Worm (Caenorhabditis elegans): ENCODE data around the gene Y6E2A.10.

The Y6E2A.10 gene

DNA sequence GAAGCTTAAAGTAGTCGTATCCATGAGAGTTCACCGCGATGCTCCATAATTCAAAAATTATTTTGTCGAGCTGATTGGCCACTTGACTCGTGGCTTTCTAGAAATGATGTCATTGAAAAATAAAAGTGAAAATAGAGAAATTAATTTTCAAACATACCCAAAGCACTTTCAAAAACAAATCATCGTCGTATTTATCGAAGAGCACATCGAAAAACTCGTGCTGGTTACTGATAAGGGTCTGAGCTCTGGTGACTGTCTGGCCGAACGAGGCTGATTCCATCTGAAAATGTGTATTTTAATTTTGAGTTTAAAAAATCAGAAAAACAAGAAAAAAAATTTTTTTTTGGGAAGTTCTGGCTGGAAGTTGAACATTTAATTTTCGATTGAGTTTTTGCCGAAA lies 18.0 kb downstream of the Y6E2A.10 start:
- TF ChIP-seq pqm-1 (tag; optimal IDR thresholded peaks at IDR 0.05) (peak; percentile 34), elt-3 (tag; optimal IDR thresholded peaks at IDR 0.05) (no peak), daf-12 (tag; optimal IDR thresholded peaks at IDR 0.05) (no peak), ceh-28 (tag; optimal IDR thresholded peaks at IDR 0.05) (no peak), nhr-25 (tag; optimal IDR thresholded peaks at IDR 0.05) (no peak), unc-39 (tag; optimal IDR thresholded peaks at IDR 0.05) (no peak), nhr-237 (tag; optimal IDR thresholded peaks at IDR 0.05) (no peak), nhr-12 (tag; optimal IDR thresholded peaks at IDR 0.05) (no peak), nhr-76 (tag; optimal IDR thresholded peaks at IDR 0.05) (no peak), snpc-4 (tag; optimal IDR thresholded peaks at IDR 0.05) (no peak), hmg-11 (tag; optimal IDR thresholded peaks at IDR 0.05) (no peak), zag-1 (tag; optimal IDR thresholded peaks at IDR 0.05) (no peak), ztf-11 (tag; optimal IDR thresholded peaks at IDR 0.05) (no peak), nhr-28 (tag; optimal IDR thresholded peaks at IDR 0.05) (no peak), elt-2 (tag; optimal IDR thresholded peaks at IDR 0.05) (peak; percentile 11), nhr-11 (tag; optimal IDR thresholded peaks at IDR 0.05) (no peak), tbx-2 (tag; optimal IDR thresholded peaks at IDR 0.05) (no peak), lin-39 (tag; optimal IDR thresholded peaks at IDR 0.05) (no peak)

DNA sequence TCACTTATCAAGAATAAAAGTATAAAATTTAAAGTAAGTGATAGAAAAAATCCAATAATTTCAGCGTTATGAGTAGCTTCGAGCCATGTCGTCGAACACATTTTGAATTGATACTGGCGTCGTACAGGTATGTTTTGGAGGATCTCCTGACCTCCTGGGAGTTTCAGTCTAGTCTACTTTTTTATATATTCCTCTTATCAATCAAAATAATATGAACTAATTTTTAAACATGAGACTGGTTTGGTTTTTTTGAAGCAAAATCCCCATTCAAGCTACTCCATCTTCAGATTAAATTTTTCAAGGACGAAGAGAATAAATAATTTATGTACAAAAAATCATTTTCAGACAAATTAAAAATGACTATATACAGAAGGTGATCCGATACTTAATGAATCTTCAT lies 18.5 kb downstream of the Y6E2A.10 start, which contains the start of gene str-101:
str-101 (minus strand) TSS at position 101 of the 400 bp plus-strand sequence.
- TF ChIP-seq nhr-11 (tag; optimal IDR thresholded peaks at IDR 0.05) = no peak
- no peak for TF ChIP-seq unc-39 (tag; optimal IDR thresholded peaks at IDR 0.05)

- TF ChIP-seq jun-1 (tag; optimal IDR thresholded peaks at IDR 0.05) = no peak
- no peak for TF ChIP-seq fkh-2 (tag; optimal IDR thresholded peaks at IDR 0.05)
- no peak for TF ChIP-seq lin-15B (tag; optimal IDR thresholded peaks at IDR 0.05)
- no peak for TF ChIP-seq nhr-76 (tag; optimal IDR thresholded peaks at IDR 0.05)
- no peak for TF ChIP-seq zag-1 (tag; optimal IDR thresholded peaks at IDR 0.05)
- TF ChIP-seq ceh-28 (tag; optimal IDR thresholded peaks at IDR 0.05) = no peak
- TF ChIP-seq eor-1 (tag; optimal IDR thresholded peaks at IDR 0.05) = no peak
- no peak for TF ChIP-seq elt-1 (tag; optimal IDR thresholded peaks at IDR 0.05)
- TF ChIP-seq sea-2 (GFP tag; optimal IDR thresholded peaks at IDR 0.05) = no peak
- no peak for TF ChIP-seq ceh-82 (tag; optimal IDR thresholded peaks at IDR 0.05)
- TF ChIP-seq tbx-2 (tag; optimal IDR thresholded peaks at IDR 0.05) = no peak
- no peak for TF ChIP-seq snpc-4 (tag; optimal IDR thresholded peaks at IDR 0.05)
- TF ChIP-seq nhr-25 (tag; optimal IDR thresholded peaks at IDR 0.05) = no peak
- no peak for TF ChIP-seq ZK546.5 (tag; optimal IDR thresholded peaks at IDR 0.05)
These were observed 20.0 kb downstream of the Y6E2A.10 start, which contains the start of gene Y6E2A.1 for ce11 chrV:15710401-15710800. TSS of gene Y6E2A.1 (minus strand) at chrV:15710501.

DNA sequence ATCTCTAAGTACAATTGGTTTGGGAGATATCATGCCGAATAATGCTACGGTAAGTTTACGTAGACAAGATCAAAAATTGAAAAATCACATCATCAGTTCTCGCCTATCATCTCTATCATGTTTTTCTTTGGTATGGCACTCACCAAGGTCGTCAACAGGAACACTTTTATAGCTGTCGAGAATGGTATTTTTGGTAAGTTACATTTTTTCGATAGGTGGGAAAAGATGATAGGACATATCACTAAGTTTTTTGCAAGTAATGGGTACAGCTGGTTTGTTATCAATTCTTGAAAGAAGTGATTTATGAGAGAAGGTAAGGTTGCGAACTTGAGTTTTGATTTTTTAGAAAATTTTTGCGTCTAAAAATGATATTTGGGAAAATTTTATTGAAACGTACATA lies 22.4 kb downstream of the Y6E2A.10 start:
- no peak for TF ChIP-seq ceh-9 (tag; optimal IDR thresholded peaks at IDR 0.05)
- no peak for TF ChIP-seq nhr-67 (tag; optimal IDR thresholded peaks at IDR 0.05)
- TF ChIP-seq nhr-11 (tag; optimal IDR thresholded peaks at IDR 0.05) = no peak
- peak in 2 of 3 experiments; percentile 17 to 74 for TF ChIP-seq elt-3 (tag; optimal IDR thresholded peaks at IDR 0.05)
- no peak for TF ChIP-seq unc-39 (tag; optimal IDR thresholded peaks at IDR 0.05)
- no peak for TF ChIP-seq fos-1 (tag; optimal IDR thresholded peaks at IDR 0.05)
- TF ChIP-seq daf-12 (tag; optimal IDR thresholded peaks at IDR 0.05) = no peak
- no peak for TF ChIP-seq nhr-77 (tag; optimal IDR thresholded peaks at IDR 0.05)
- TF ChIP-seq nhr-28 (tag; optimal IDR thresholded peaks at IDR 0.05) = no peak
- no peak for TF ChIP-seq ztf-11 (tag; optimal IDR thresholded peaks at IDR 0.05)
- no peak for TF ChIP-seq lsy-12 (tag; optimal IDR thresholded peaks at IDR 0.05)
- no peak for TF ChIP-seq lin-39 (tag; optimal IDR thresholded peaks at IDR 0.05)
- peak; percentile 24 for TF ChIP-seq nhr-25 (tag; optimal IDR thresholded peaks at IDR 0.05)
- no peak for TF ChIP-seq nhr-76 (tag; optimal IDR thresholded peaks at IDR 0.05)
- TF ChIP-seq ceh-16 (tag; optimal IDR thresholded peaks at IDR 0.05) = no peak

DNA sequence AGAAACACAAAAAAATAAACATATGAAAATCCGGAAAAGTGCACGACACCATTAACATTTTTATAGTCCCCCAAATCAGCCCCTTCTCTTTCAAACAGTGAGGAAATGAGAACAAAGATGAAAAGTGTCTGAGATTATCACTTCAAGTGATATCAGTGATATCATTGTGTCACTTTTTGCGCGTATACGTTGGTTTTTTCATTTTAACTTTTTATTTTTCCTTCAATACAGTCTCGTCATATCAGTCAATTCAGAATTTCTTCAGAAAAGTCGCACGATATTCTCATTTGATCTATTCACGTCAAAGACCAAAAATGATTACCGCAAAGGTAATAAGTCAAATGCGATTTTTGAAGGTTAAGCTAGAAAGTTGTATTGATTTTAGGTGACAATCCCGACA lies 25.6 kb downstream of the Y6E2A.10 start, which contains the start of gene twk-34:
twk-34 (plus strand) TSS at position 216 of the 400 bp plus-strand sequence.
- TF ChIP-seq nhr-43 (tag; optimal IDR thresholded peaks at IDR 0.05; ENCODE audit: poor library complexity, severe bottlenecking) (no peak), elt-3 (tag; optimal IDR thresholded peaks at IDR 0.05) (peak in 1 of 3 experiments; percentile 52), unc-39 (tag; optimal IDR thresholded peaks at IDR 0.05) (no peak)

Data from whole organism, L3 larva.